Fruit fly (Drosophila melanogaster) whole organism, wandering third instar larva: ENCODE results near the gene Icmt.

ENCODE experiments used
- Abd-B ChIP-seq: fragments of >200 bp; optimal IDR thresholded peaks from 2 replicates; lab custom pipeline; 2017; ENCODE audit warnings: missing biosample characterization, missing genetic modification characterization
- CG32264 ChIP-seq: fragments of 200-800 bp; sonication (Bioruptor generic); optimal IDR thresholded peaks from 2 replicates; lab custom pipeline; 2016; ENCODE audit warnings: missing biosample characterization, missing genetic modification characterization
- CG9705 ChIP-seq: fragments of 200-800 bp; sonication (Bioruptor generic); optimal IDR thresholded peaks from 2 replicates; lab custom pipeline; 2018; ENCODE audit warnings: missing biosample characterization, mild to moderate bottlenecking, missing genetic modification characterization
- CrebA ChIP-seq: fragments of 200-800 bp; sonication (Bioruptor generic); optimal IDR thresholded peaks from 2 replicates; lab custom pipeline; 2016; ENCODE audit warnings: missing biosample characterization, mild to moderate bottlenecking, missing genetic modification characterization, borderline replicate concordance
- Dfd ChIP-seq: fragments of >200 bp; optimal IDR thresholded peaks from 2 replicates; lab custom pipeline; 2017; ENCODE audit warnings: missing biosample characterization, missing genetic modification characterization
- Dif ChIP-seq: fragments of 200-275, 200-300 bp; sonication (Bioruptor generic); optimal IDR thresholded peaks from 2 replicates; lab custom pipeline; 2018; ENCODE audit warnings: missing biosample characterization, missing genetic modification characterization; ENCODE audit not compliant: partially characterized antibody
- GATAd ChIP-seq: sonication (Bioruptor generic); optimal IDR thresholded peaks from 2 replicates; lab custom pipeline; 2016; ENCODE audit warnings: missing biosample characterization, missing genetic modification characterization
- HLH106 ChIP-seq: fragments of 200-800 bp; optimal IDR thresholded peaks from 3 replicates; lab custom pipeline; 2019; ENCODE audit warnings: missing biosample characterization, mild to moderate bottlenecking, missing genetic modification characterization, moderate library complexity
- Hnf4 ChIP-seq: fragments of 200-800 bp; sonication (Bioruptor generic); optimal IDR thresholded peaks from 2 replicates; lab custom pipeline; 2016; ENCODE audit warnings: missing biosample characterization, mild to moderate bottlenecking, missing genetic modification characterization
- Hr78 ChIP-seq: fragments of >200 bp; optimal IDR thresholded peaks from 2 replicates; lab custom pipeline; 2017; ENCODE audit warnings: missing biosample characterization, missing genetic modification characterization
- Hr83 ChIP-seq: fragments of 200-300 bp; sonication (Bioruptor generic); optimal IDR thresholded peaks from 2 replicates; lab custom pipeline; 2016; ENCODE audit warnings: missing biosample characterization, mild to moderate bottlenecking, missing genetic modification characterization, moderate library complexity; ENCODE audit not compliant: poor library complexity, severe bottlenecking
- Jra ChIP-seq: sonication (Bioruptor generic); optimal IDR thresholded peaks from 2 replicates; lab custom pipeline; 2016; ENCODE audit warnings: missing biosample characterization, missing genetic modification characterization
- Mio ChIP-seq: sonication (Bioruptor generic); optimal IDR thresholded peaks from 2 replicates; lab custom pipeline; 2016; ENCODE audit warnings: missing biosample characterization, missing genetic modification characterization
- Myc ChIP-seq: fragments of >200 bp; optimal IDR thresholded peaks from 2 replicates; lab custom pipeline; 2017
- N ChIP-seq: fragments of >200 bp; optimal IDR thresholded peaks from 2 replicates; lab custom pipeline; 2018; ENCODE audit warnings: missing biosample characterization, missing external identifiers, missing genetic modification characterization
- OdsH ChIP-seq: fragments of 200-800 bp; sonication (Bioruptor generic); optimal IDR thresholded peaks from 2 replicates; lab custom pipeline; 2016; ENCODE audit warnings: missing biosample characterization, mild to moderate bottlenecking, missing genetic modification characterization
- Rel ChIP-seq, 2 experiments: fragments of 200-800 bp; sonication (Bioruptor generic) in 1 of 2; optimal IDR thresholded peaks; 2 replicates in 1 of 2; 3 replicates in 1 of 2; lab custom pipeline; 2016 to 2019; ENCODE audit warnings: mild to moderate bottlenecking in 2 of 2, missing biosample characterization in 2 of 2, missing genetic modification characterization in 2 of 2, moderate library complexity in 1 of 2
- Sp1 ChIP-seq: fragments of 200-800 bp; sonication (Bioruptor generic); optimal IDR thresholded peaks from 3 replicates; lab custom pipeline; 2019; ENCODE audit warnings: missing biosample characterization, mild to moderate bottlenecking, missing genetic modification characterization, moderate library complexity
- Vsx2 ChIP-seq: fragments of 200-300, 225-300 bp; sonication (Bioruptor generic); optimal IDR thresholded peaks from 2 replicates; lab custom pipeline; 2018; ENCODE audit warnings: missing biosample characterization, missing genetic modification characterization; ENCODE audit not compliant: partially characterized antibody
- br ChIP-seq: fragments of 200-800 bp; sonication (Bioruptor generic); optimal IDR thresholded peaks from 2 replicates; lab custom pipeline; 2016; ENCODE audit warnings: missing biosample characterization, missing genetic modification characterization
- brk ChIP-seq: fragments of 200-800 bp; sonication (Bioruptor generic); optimal IDR thresholded peaks from 2 replicates; lab custom pipeline; 2016; ENCODE audit warnings: missing biosample characterization, mild to moderate bottlenecking, missing genetic modification characterization
- dl ChIP-seq, 2 experiments: fragments of 175-275, 200-275 bp in 1 of 2; fragments of 200-275 bp in 1 of 2; sonication (Bioruptor generic); optimal IDR thresholded peaks; lab custom pipeline; 2018; ENCODE audit warnings: mild to moderate bottlenecking in 2 of 2, missing biosample characterization in 2 of 2, missing genetic modification characterization in 2 of 2, moderate library complexity in 2 of 2; ENCODE audit not compliant: partially characterized antibody in 2 of 2, insufficient read depth in 1 of 2
- dmrt93B ChIP-seq: fragments of 200-800 bp; sonication (Bioruptor generic); optimal IDR thresholded peaks from 2 replicates; lab custom pipeline; 2018; ENCODE audit warnings: missing biosample characterization, mild to moderate bottlenecking, missing genetic modification characterization
- dsf ChIP-seq: sonication (Bioruptor generic); optimal IDR thresholded peaks from 2 replicates; lab custom pipeline; 2016; ENCODE audit warnings: missing biosample characterization, missing genetic modification characterization, borderline replicate concordance
- ey ChIP-seq: fragments of 200-800 bp; sonication (Bioruptor generic); optimal IDR thresholded peaks from 2 replicates; lab custom pipeline; 2016; ENCODE audit warnings: missing biosample characterization, missing genetic modification characterization
- foxo ChIP-seq, 2 experiments: fragments of 200-800 bp; sonication (Bioruptor generic); optimal IDR thresholded peaks; 2 replicates in 1 of 2; 3 replicates in 1 of 2; lab custom pipeline; 2016 to 2017; ENCODE audit warnings: missing biosample characterization in 2 of 2, missing genetic modification characterization in 2 of 2
- fru ChIP-seq: fragments of 200-800 bp; sonication (Bioruptor generic); optimal IDR thresholded peaks from 3 replicates; lab custom pipeline; 2016; ENCODE audit warnings: missing biosample characterization, mild to moderate bottlenecking, missing genetic modification characterization
- h ChIP-seq: fragments of 200-800 bp; sonication (Bioruptor generic); optimal IDR thresholded peaks from 3 replicates; lab custom pipeline; 2016; ENCODE audit warnings: missing biosample characterization, mild to moderate bottlenecking, missing genetic modification characterization
- jim ChIP-seq: fragments of 175-275, 200-325 bp; sonication (Bioruptor generic); optimal IDR thresholded peaks from 2 replicates; lab custom pipeline; 2016; ENCODE audit warnings: missing biosample characterization, mild to moderate bottlenecking, missing genetic modification characterization
- lola ChIP-seq: fragments of >200 bp; optimal IDR thresholded peaks from 2 replicates; lab custom pipeline; 2017; ENCODE audit warnings: missing biosample characterization, missing genetic modification characterization
- pan ChIP-seq: fragments of >200 bp; optimal IDR thresholded peaks from 2 replicates; lab custom pipeline; 2017
- psq ChIP-seq: fragments of 200-800 bp; sonication (Bioruptor generic); optimal IDR thresholded peaks from 3 replicates; lab custom pipeline; 2017; ENCODE audit warnings: missing biosample characterization, mild to moderate bottlenecking, missing genetic modification characterization, moderate library complexity
- rgr ChIP-seq: fragments of 200-800 bp; sonication (Bioruptor generic); optimal IDR thresholded peaks from 3 replicates; lab custom pipeline; 2016; ENCODE audit warnings: missing biosample characterization, mild to moderate bottlenecking, missing genetic modification characterization
- sage ChIP-seq: fragments of 200-800 bp; sonication (Bioruptor generic); optimal IDR thresholded peaks from 2 replicates; lab custom pipeline; 2016; ENCODE audit warnings: missing biosample characterization, mild to moderate bottlenecking, missing genetic modification characterization
- sv ChIP-seq: fragments of 200-800 bp; sonication (Bioruptor generic); optimal IDR thresholded peaks from 3 replicates; lab custom pipeline; 2016; ENCODE audit warnings: missing biosample characterization, missing genetic modification characterization
- tai ChIP-seq: sonication (Bioruptor generic); optimal IDR thresholded peaks from 2 replicates; lab custom pipeline; 2016; ENCODE audit warnings: missing biosample characterization, missing genetic modification characterization
- usp ChIP-seq: fragments of >200 bp; optimal IDR thresholded peaks from 2 replicates; lab custom pipeline; 2017; ENCODE audit warnings: missing biosample characterization, missing genetic modification characterization
- woc ChIP-seq: sonication (Bioruptor generic); optimal IDR thresholded peaks from 2 replicates; lab custom pipeline; 2016; ENCODE audit warnings: missing biosample characterization, mild to moderate bottlenecking, missing genetic modification characterization

Gene Icmt

dm6 chr3L:13014693-13015092, 3.4 kb upstream of the Icmt start:
- no peak for TF ChIP-seq Rel (GFP tag; optimal IDR thresholded peaks at IDR 0.05; lab: Kevin White, UChicago)
- TF ChIP-seq Rel (tag; optimal IDR thresholded peaks at IDR 0.05; lab: Kevin White, UChicago), result peak; percentile 90
- TF ChIP-seq h (GFP tag; lab: Kevin White, UChicago), result no peak

- peak; percentile 75 for TF ChIP-seq Jra (GFP tag; lab: Kevin White, UChicago)
- no peak for TF ChIP-seq foxo (GFP tag; optimal IDR thresholded peaks at IDR 0.05; lab: Kevin White, UChicago)
- peak; percentile 8 for TF ChIP-seq GATAd (GFP tag; lab: Kevin White, UChicago)
- no peak for TF ChIP-seq pan
- TF ChIP-seq rgr (GFP tag; lab: Kevin White, UChicago), result peak; percentile 56
- TF ChIP-seq Dif (GFP tag; lab: Kevin White, UChicago), result no peak
- TF ChIP-seq jim (GFP tag; lab: Kevin White, UChicago), result no peak
- no peak for TF ChIP-seq fru
- TF ChIP-seq dl (GFP tag; optimal IDR thresholded peaks at IDR 0.05; lab: Kevin White, UChicago; ENCODE audit: insufficient read depth in 1 of 2, partially characterized antibody in 2 of 2), result no peak
- TF ChIP-seq Hr83 (GFP tag; lab: Kevin White, UChicago), result peak; percentile 35
- TF ChIP-seq psq (GFP tag; lab: Kevin White, UChicago), result peak; percentile 33
- peak; percentile 8 for TF ChIP-seq ey (GFP tag; lab: Kevin White, UChicago)
- no peak for TF ChIP-seq Sp1
- TF ChIP-seq Hr78 (GFP tag; lab: Kevin White, UChicago), result no peak
- peak; percentile 74 for TF ChIP-seq tai
- no peak for TF ChIP-seq Myc
- TF ChIP-seq brk, result peak; percentile 59
- TF ChIP-seq Rel (GFP tag; optimal IDR thresholded peaks at IDR 0.05; lab: Kevin White, UChicago), result no peak
- no peak for TF ChIP-seq Rel (tag; optimal IDR thresholded peaks at IDR 0.05; lab: Kevin White, UChicago)
- TF ChIP-seq woc (GFP tag; lab: Kevin White, UChicago), result peak; percentile 19
- TF ChIP-seq OdsH, result no peak
- no peak for TF ChIP-seq h (GFP tag; lab: Kevin White, UChicago)
- peak; percentile 61 for TF ChIP-seq Hnf4 (GFP tag; lab: Kevin White, UChicago)
- no peak for TF ChIP-seq Vsx2 (GFP tag; lab: Kevin White, UChicago)
- TF ChIP-seq br (GFP tag; lab: Kevin White, UChicago), result no peak
- TF ChIP-seq CG32264 (GFP tag; lab: Kevin White, UChicago), result no peak
- TF ChIP-seq N, result no peak
- TF ChIP-seq Mio (GFP tag; lab: Kevin White, UChicago), result no peak
- TF ChIP-seq dmrt93B, result no peak
- TF ChIP-seq HLH106 (tag; lab: Kevin White, UChicago), result peak; percentile 27
- no peak for TF ChIP-seq sv (GFP tag; lab: Kevin White, UChicago)
- TF ChIP-seq lola (GFP tag; lab: Kevin White, UChicago), result no peak
- TF ChIP-seq, all 38 proteins: peak for 11
Observed at dm6 chr3L:13015195-13015822, 2.8 kb upstream of the Icmt start, which contains the start of gene MICAL-like. Gene MICAL-like (minus strand): TSS chr3L:13015332.

- peak; percentile 67 for TF ChIP-seq ey (GFP tag; lab: Kevin White, UChicago)
- TF ChIP-seq lola (GFP tag; lab: Kevin White, UChicago), result no peak
- TF ChIP-seq tai, result peak; percentile 65
- peak; percentile 21 for TF ChIP-seq brk
- TF ChIP-seq rgr (GFP tag; lab: Kevin White, UChicago), result peak; percentile 70
- no peak for TF ChIP-seq N
- peak; percentile 38 for TF ChIP-seq sv (GFP tag; lab: Kevin White, UChicago)
- TF ChIP-seq woc (GFP tag; lab: Kevin White, UChicago), result peak; percentile 59
- TF ChIP-seq OdsH, result peak; percentile 49
- TF ChIP-seq dmrt93B, result no peak
- peak; percentile 5 for TF ChIP-seq Myc
- TF ChIP-seq dsf, result no peak
- no peak for TF ChIP-seq Dfd (GFP tag; lab: Kevin White, UChicago)
- no peak for TF ChIP-seq Jra (GFP tag; lab: Kevin White, UChicago)
- no peak for TF ChIP-seq Mio (GFP tag; lab: Kevin White, UChicago)
- TF ChIP-seq Dif (GFP tag; lab: Kevin White, UChicago), result no peak
- TF ChIP-seq Abd-B (GFP tag; lab: Kevin White, UChicago), result no peak
- TF ChIP-seq jim (GFP tag; lab: Kevin White, UChicago), result no peak
- TF ChIP-seq br (GFP tag; lab: Kevin White, UChicago), result peak; percentile 68
- TF ChIP-seq CrebA (GFP tag; lab: Kevin White, UChicago), result no peak
- peak; percentile 70 for TF ChIP-seq fru
- no peak for TF ChIP-seq Rel (GFP tag; optimal IDR thresholded peaks at IDR 0.05; lab: Kevin White, UChicago)
- peak; percentile 41 for TF ChIP-seq Rel (tag; optimal IDR thresholded peaks at IDR 0.05; lab: Kevin White, UChicago)
- TF ChIP-seq Hr78 (GFP tag; lab: Kevin White, UChicago), result no peak
- TF ChIP-seq HLH106 (tag; lab: Kevin White, UChicago), result peak; percentile 84
- TF ChIP-seq foxo (GFP tag; optimal IDR thresholded peaks at IDR 0.05; lab: Kevin White, UChicago), result peak in 1 of 2 experiments; percentile 80
- TF ChIP-seq Vsx2 (GFP tag; lab: Kevin White, UChicago), result no peak
- no peak for TF ChIP-seq pan
- TF ChIP-seq Hnf4 (GFP tag; lab: Kevin White, UChicago), result peak; percentile 79
- peak; percentile 86 for TF ChIP-seq Hr83 (GFP tag; lab: Kevin White, UChicago)
- TF ChIP-seq CG32264 (GFP tag; lab: Kevin White, UChicago), result peak; percentile 36
- peak; percentile 82 for TF ChIP-seq CG9705 (GFP tag; lab: Kevin White, UChicago)
- TF ChIP-seq sage (GFP tag; lab: Kevin White, UChicago), result peak; percentile 60
- no peak for TF ChIP-seq dl (GFP tag; optimal IDR thresholded peaks at IDR 0.05; lab: Kevin White, UChicago; ENCODE audit: insufficient read depth in 1 of 2, partially characterized antibody in 2 of 2)
- TF ChIP-seq usp (GFP tag; lab: Kevin White, UChicago), result no peak
- TF ChIP-seq Sp1, result peak; percentile 81
- peak; percentile 77 for TF ChIP-seq h (GFP tag; lab: Kevin White, UChicago)
Observed at dm6 chr3L:13015823-13016465, 2.1 kb upstream of the Icmt start, which contains the start of gene CG11267. Gene CG11267 (plus strand): TSS chr3L:13016050.
